Worm (Caenorhabditis elegans) whole organism, young adult: ENCODE data around the gene C07A9.10.
"Not testable (repeated sequence)": the region's sequence is repeated elsewhere in the genome, so short reads cannot be mapped to it uniquely, and the experiment has no call there.

Experiments
- F33H1.4 ChIP-seq: fragments of 200-800 bp; sonication (Bioruptor generic); IDR thresholded peaks from 2 replicates; pipeline ENCODE4 v1.3.6; 2022; ENCODE audit warnings: missing genetic modification reagents, missing genetic modification characterization, missing compliant biosample characterization
- F37B4.10 ChIP-seq: fragments of 200-800 bp; sonication (Bioruptor generic); IDR thresholded peaks from 2 replicates; pipeline ENCODE4 v1.3.6; 2022; ENCODE audit warnings: missing genetic modification characterization, missing compliant biosample characterization
- F52B5.7 ChIP-seq: sonication (generic microtip); optimal IDR thresholded peaks from 2 replicates; lab custom pipeline; 2016; ENCODE audit warnings: mild to moderate bottlenecking, missing genetic modification characterization, missing compliant biosample characterization
- F55B11.4 ChIP-seq: sonication (generic microtip); optimal IDR thresholded peaks from 2 replicates; lab custom pipeline; 2016; ENCODE audit warnings: missing compliant biosample characterization, missing genetic modification characterization, borderline replicate concordance; ENCODE audit not compliant: insufficient read depth
- K12H6.12 ChIP-seq: fragments of 200-800 bp; sonication (Bioruptor generic); optimal IDR thresholded peaks from 2 replicates; lab custom pipeline; 2018; ENCODE audit warnings: mild to moderate bottlenecking, missing genetic modification characterization, missing compliant biosample characterization
- Y67H2A.10 ChIP-seq: fragments of 200-800 bp; sonication (Bioruptor generic); conservative IDR thresholded peaks from 2 replicates; pipeline ENCODE4 v1.3.6; 2022; ENCODE audit warnings: missing genetic modification reagents, missing genetic modification characterization, missing compliant biosample characterization
- aptf-2 ChIP-seq: fragments of 200-800 bp; sonication (Bioruptor generic); conservative IDR thresholded peaks from 2 replicates; pipeline ENCODE4 v1.3.6; 2022; ENCODE audit warnings: missing genetic modification reagents, missing genetic modification characterization, missing compliant biosample characterization
- aptf-3 ChIP-seq: fragments of 200-800 bp; sonication (Bioruptor generic); IDR thresholded peaks from 2 replicates; pipeline ENCODE4 v1.3.6; 2022; ENCODE audit warnings: missing genetic modification characterization, missing compliant biosample characterization
- atf-7 ChIP-seq: sonication (generic microtip); optimal IDR thresholded peaks from 2 replicates; lab custom pipeline; 2017; ENCODE audit warnings: mild to moderate bottlenecking, missing genetic modification characterization, missing compliant biosample characterization
- attf-6 ChIP-seq: fragments of 200-800 bp; sonication (Bioruptor generic); IDR thresholded peaks from 2 replicates; pipeline ENCODE4 v1.3.6; 2022; ENCODE audit warnings: missing genetic modification reagents, missing genetic modification characterization, missing compliant biosample characterization
- ccch-3 ChIP-seq: fragments of 200-800 bp; sonication (Bioruptor generic); optimal IDR thresholded peaks from 2 replicates; lab custom pipeline; 2018; ENCODE audit warnings: mild to moderate bottlenecking, missing genetic modification characterization, missing compliant biosample characterization
- cebp-2 ChIP-seq: fragments of 200-800 bp; sonication (Bioruptor generic); IDR thresholded peaks from 2 replicates; pipeline ENCODE4 v1.3.6; 2022; ENCODE audit warnings: missing genetic modification characterization, missing compliant biosample characterization
- ceh-100 ChIP-seq: fragments of 200-800 bp; sonication (Bioruptor generic); IDR thresholded peaks from 2 replicates; pipeline ENCODE4 v1.3.6; 2022; ENCODE audit warnings: missing genetic modification reagents, missing genetic modification characterization, missing compliant biosample characterization
- ceh-79 ChIP-seq: sonication (generic microtip); optimal IDR thresholded peaks from 2 replicates; lab custom pipeline; 2017; ENCODE audit warnings: mild to moderate bottlenecking, missing genetic modification characterization, missing compliant biosample characterization
- dox-1 ChIP-seq: fragments of 200-800 bp; sonication (Bioruptor generic); IDR thresholded peaks from 2 replicates; pipeline ENCODE4 v1.3.6; 2022; ENCODE audit warnings: missing genetic modification reagents, missing genetic modification characterization, missing compliant biosample characterization
- hlh-26 ChIP-seq: fragments of 200-800 bp; sonication (Bioruptor generic); conservative IDR thresholded peaks from 2 replicates; pipeline ENCODE4 v1.3.6; 2022; ENCODE audit warnings: missing genetic modification reagents, missing genetic modification characterization, missing compliant biosample characterization
- let-526 ChIP-seq: fragments of 200-800 bp; sonication (Bioruptor generic); IDR thresholded peaks from 2 replicates; pipeline ENCODE4 v1.3.6; 2022; ENCODE audit warnings: missing genetic modification reagents, missing genetic modification characterization, missing compliant biosample characterization
- let-607 ChIP-seq, 2 experiments: fragments of 200-800 bp in 1 of 2; sonication (Bioruptor generic) in 1 of 2; sonication (generic microtip) in 1 of 2; optimal IDR thresholded peaks; 2 replicates each; lab custom pipeline; 2016 to 2018; ENCODE audit warnings: mild to moderate bottlenecking in 2 of 2, missing compliant biosample characterization in 2 of 2, missing genetic modification characterization in 2 of 2, moderate library complexity in 2 of 2, missing genotype in 1 of 2
- lin-54 ChIP-seq: fragments of 200-800 bp; sonication (Bioruptor generic); optimal IDR thresholded peaks from 2 replicates; lab custom pipeline; 2018; ENCODE audit warnings: mild to moderate bottlenecking, missing genetic modification characterization, missing compliant biosample characterization
- madf-3 ChIP-seq: fragments of 200-800 bp; sonication (Bioruptor generic); IDR thresholded peaks from 2 replicates; pipeline ENCODE4 v1.3.6; 2022; ENCODE audit warnings: missing genetic modification reagents, missing genetic modification characterization, missing compliant biosample characterization
- nfya-1 ChIP-seq: sonication (generic microtip); optimal IDR thresholded peaks from 2 replicates; lab custom pipeline; 2017; ENCODE audit warnings: antibody characterized with exemption, missing compliant biosample characterization, missing genetic modification characterization, borderline replicate concordance; ENCODE audit not compliant: insufficient read depth
- nhr-27 ChIP-seq: fragments of 200-800 bp; sonication (Bioruptor generic); optimal IDR thresholded peaks from 2 replicates; lab custom pipeline; 2018; ENCODE audit warnings: mild to moderate bottlenecking, missing genetic modification characterization, moderate library complexity, missing compliant biosample characterization
- nhr-80 ChIP-seq: sonication (generic microtip); optimal IDR thresholded peaks from 2 replicates; lab custom pipeline; 2016; ENCODE audit warnings: missing genetic modification characterization, missing compliant biosample characterization
- rcor-1 ChIP-seq: fragments of 200-800 bp; sonication (Bioruptor generic); IDR thresholded peaks from 2 replicates; pipeline ENCODE4 v1.3.6; 2022; ENCODE audit warnings: missing genetic modification reagents, missing genetic modification characterization, missing compliant biosample characterization
- snpc-3.4 ChIP-seq: sonication (generic microtip); optimal IDR thresholded peaks from 2 replicates; lab custom pipeline; 2017; ENCODE audit warnings: missing genetic modification characterization, mild to moderate bottlenecking, missing compliant biosample characterization, antibody characterized with exemption, moderate library complexity, missing genotype, missing genetic modification reagents
- tbp1 ChIP-seq: fragments of 200-800 bp; sonication (Bioruptor generic); optimal IDR thresholded peaks from 2 replicates; lab custom pipeline; 2018; ENCODE audit warnings: mild to moderate bottlenecking, missing genetic modification characterization, missing compliant biosample characterization
- tbx-9 ChIP-seq: sonication (generic microtip); optimal IDR thresholded peaks from 2 replicates; lab custom pipeline; 2016; ENCODE audit warnings: borderline replicate concordance, missing genetic modification characterization, inconsistent platforms, missing compliant biosample characterization
- xnd-1 ChIP-seq: sonication (generic microtip); optimal IDR thresholded peaks from 2 replicates; lab custom pipeline; 2016; ENCODE audit warnings: missing genotype, missing genetic modification reagents, missing genetic modification characterization, missing compliant biosample characterization
- ztf-18 ChIP-seq: sonication (generic microtip); optimal IDR thresholded peaks from 2 replicates; lab custom pipeline; 2016; ENCODE audit warnings: missing genotype, mild to moderate bottlenecking, missing genetic modification characterization, missing compliant biosample characterization

The C07A9.10 gene

DNA sequence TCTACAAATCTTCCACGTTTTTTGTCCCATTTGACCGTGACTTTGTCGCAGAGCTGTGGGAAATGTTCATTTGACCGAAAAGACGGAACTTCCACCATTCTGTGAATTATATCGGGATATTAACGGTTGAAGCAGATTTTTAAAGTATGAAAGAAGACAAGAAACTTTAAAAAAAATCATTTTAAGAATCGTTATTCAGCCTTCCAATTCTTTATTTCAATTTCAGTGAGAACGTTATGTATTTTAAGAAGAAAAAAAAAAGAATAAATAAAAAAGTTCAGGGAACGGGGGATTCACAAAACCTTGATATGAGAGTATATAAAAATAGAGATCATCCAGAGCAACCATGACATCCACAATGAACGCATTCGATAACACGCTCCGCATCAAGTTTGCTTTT, 8.6 kb upstream of the C07A9.10 start, which contains the start of gene set-3:
Gene set-3, minus strand, starts transcription at position 101 of the 400 bp plus-strand sequence.
- TF ChIP-seq let-526 (GFP tag; lab: Robert Waterston, UW) (no peak), F37B4.10 (GFP tag; lab: Robert Waterston, UW) (no peak), rcor-1 (0 out of 2 replicates have a peak, but pooled peaks have one; percentile 9)

DNA sequence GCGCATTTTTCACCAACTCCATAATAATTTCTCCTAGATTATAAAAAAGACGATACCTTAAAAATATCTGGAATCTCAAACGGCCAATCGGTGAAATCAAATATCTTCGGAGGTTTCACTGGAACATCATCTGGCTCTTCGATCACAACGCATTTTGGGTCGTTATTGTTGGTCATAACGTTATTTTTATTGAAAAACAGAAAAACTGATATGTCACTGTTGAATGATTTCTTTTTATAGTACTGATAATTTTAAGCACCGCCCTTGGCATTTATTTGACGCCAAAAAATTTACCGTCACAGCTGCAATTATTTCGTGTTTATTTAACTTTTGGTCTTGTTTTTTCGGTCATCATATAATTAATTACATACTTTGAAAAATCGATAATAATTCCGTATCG, 4.2 kb upstream of the C07A9.10 start, which contains the start of gene best-5:
Gene best-5, minus strand, starts transcription at position 210 of the 400 bp plus-strand sequence.
- TF ChIP-seq nhr-80 (tag; lab: Kevin White, UChicago): peak; percentile 8
- no peak for TF ChIP-seq F55B11.4
- TF ChIP-seq, all 124 proteins: peak for 1

DNA sequence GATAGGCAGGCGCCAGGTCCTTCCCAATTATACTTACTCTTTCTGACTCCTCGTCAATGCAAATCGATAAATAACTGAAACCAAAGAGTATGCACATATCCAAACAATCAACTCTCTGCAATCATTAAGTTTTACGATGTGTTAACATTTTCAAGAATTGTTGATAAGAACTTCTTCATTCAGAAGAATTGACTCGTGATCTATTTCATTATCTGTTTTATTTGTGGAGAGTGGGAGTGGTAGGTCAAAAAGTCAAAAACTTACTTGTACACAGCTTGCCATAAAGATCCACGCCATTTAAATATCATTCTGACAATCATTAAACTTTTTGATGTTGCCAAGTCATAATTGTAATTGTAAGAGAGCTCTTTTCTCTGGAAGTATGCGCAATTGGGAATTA, 3.5 kb upstream of the C07A9.10 start:
- no peak for TF ChIP-seq nhr-80 (tag; lab: Kevin White, UChicago)
- TF ChIP-seq attf-6 (GFP tag; lab: Robert Waterston, UW): no peak
- no peak for TF ChIP-seq aptf-2 (GFP tag; lab: Robert Waterston, UW)
- TF ChIP-seq nfya-1 (tag; lab: Kevin White, UChicago): no peak
- TF ChIP-seq madf-3: no peak
- TF ChIP-seq aptf-3 (GFP tag; lab: Robert Waterston, UW): no peak
- TF ChIP-seq F55B11.4: no peak
- TF ChIP-seq let-607 (tag; optimal IDR thresholded peaks at IDR 0.05; lab: Kevin White, UChicago): no peak
- TF ChIP-seq cebp-2 (GFP tag; lab: Robert Waterston, UW): no peak

DNA sequence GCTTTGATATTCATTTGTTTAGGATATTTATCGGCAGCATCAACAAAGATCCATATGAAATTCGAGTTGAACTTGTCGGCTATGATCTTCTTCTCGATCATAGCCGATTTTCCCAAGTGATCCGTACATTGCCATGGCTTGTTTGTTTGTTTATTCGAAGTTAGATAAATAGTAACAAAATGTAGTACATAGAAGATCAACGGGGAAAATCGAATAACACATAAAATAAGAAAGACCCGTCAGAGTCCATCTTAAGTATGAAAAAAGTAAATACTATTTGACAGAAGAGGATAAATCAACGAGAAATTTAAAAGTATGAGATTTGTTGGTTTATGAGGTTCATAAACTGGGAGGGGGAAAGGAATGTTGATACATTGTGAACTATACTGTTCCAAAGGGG, 3.1 kb downstream of the C07A9.10 start, which contains the start of gene C07A9.5:
Gene C07A9.5, minus strand, starts transcription at position 101 of the 400 bp plus-strand sequence.
- not testable (repeated sequence) for TF ChIP-seq atf-7 (tag; lab: Kevin White, UChicago); K12H6.12 (tag; lab: Kevin White, UChicago); hlh-26

DNA sequence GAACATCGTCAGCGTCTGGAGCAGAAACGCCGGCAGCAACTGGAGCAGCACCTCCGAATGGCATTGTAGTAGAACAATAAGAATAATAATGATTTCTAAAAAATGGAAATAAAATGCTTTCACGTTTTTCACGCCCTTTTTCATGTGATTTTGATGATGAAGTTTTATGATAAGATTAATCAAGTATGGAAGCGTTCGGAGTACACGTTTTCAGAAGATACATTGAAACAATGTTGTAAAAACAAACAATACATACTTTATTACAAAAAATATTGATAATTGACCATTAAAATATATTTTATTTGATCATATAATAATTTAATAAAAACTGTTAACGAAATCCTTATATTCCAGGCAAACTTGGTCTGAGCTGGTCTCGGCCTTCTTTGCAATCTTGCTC, 4.7 kb downstream of the C07A9.10 start, which contains the start of gene C07A9.13:
Gene C07A9.13, minus strand, starts transcription at position 101 of the 400 bp plus-strand sequence.
- not testable (repeated sequence) for TF ChIP-seq ccch-3 (GFP tag; lab: Kevin White, UChicago); snpc-3.4 (tag; lab: Kevin White, UChicago); xnd-1 (tag; lab: Kevin White, UChicago)

DNA sequence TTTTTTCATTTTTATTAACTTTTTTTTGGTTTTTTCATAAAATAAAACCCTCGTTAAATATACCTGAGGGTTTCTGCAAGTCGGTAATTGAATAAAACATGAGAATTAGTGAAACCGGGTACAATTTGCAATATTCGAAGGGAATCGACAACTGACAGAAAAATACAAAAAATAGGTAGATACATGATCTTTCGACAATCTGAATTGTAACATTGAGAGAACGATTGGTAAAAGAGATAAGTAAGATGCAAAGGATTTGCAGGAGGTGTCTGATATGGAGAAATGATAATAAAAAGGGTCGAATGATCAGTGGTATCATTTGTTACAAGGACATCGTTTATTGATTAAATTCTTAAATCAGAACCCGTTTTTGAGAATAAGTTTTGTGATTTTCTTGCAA, 7.0 kb downstream of the C07A9.10 start, which contains the start of gene ugt-60:
Gene ugt-60, minus strand, starts transcription at position 233 of the 400 bp plus-strand sequence.
- TF ChIP-seq tbp1 (GFP tag; lab: Kevin White, UChicago) (no peak), ceh-79 (tag; lab: Kevin White, UChicago) (no peak), lin-54 (GFP tag; lab: Kevin White, UChicago) (no peak), tbx-9 (tag; lab: Kevin White, UChicago) (no peak), dox-1 (GFP tag; lab: Robert Waterston, UW) (no peak), ceh-100 (no peak), ztf-18 (tag; lab: Kevin White, UChicago) (no peak), F52B5.7 (tag; lab: Kevin White, UChicago) (no peak), F33H1.4 (GFP tag; lab: Robert Waterston, UW) (no peak), nhr-27 (tag; lab: Kevin White, UChicago) (no peak), Y67H2A.10 (GFP tag; lab: Robert Waterston, UW) (no peak)
